Fruit fly (Drosophila melanogaster): ENCODE results near the gene CG4098.

Gene CG4098

DNA sequence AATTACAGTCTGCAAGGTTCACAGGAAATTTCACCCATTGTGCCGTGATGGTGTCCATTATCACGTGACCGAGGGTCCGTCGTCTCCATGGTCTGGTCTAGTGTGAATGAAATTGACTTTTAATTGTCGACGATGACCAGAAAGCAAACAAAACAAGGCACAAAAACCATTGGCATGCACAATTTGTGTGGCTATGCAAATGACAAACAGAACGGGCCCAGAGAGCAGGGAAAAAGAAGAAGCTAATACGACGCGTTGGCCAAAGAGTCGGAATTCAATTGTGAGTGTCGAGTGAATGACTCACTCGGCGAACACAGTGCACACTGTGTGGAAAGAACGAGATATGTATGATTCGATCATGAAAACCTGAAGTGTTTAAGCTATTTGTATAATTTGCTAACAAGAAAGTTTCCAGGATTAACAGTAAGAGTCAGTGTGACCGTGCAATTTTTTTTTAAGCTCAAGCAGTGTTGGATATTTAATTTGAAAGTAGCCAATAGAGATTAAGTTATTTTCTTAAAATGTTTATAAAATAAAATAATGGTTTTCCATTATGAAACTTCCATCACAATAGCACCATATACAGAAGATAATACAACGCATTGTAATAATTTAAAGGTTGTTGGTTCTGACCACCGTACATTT is 26.5 kb upstream of the CG4098 start:
- TF ChIP-seq CG4707 (GFP tag; optimal IDR thresholded peaks at IDR 0.05) (no peak), E2f2 (GFP tag; IDR thresholded peaks at IDR 0.05) (no peak), CG31441 (GFP tag; IDR thresholded peaks at IDR 0.05) (peak; percentile 55), CG17385 (GFP tag; optimal IDR thresholded peaks at IDR 0.05) (peak; percentile 39), salm (tag; optimal IDR thresholded peaks at IDR 0.05) (no peak), Aef1 (GFP tag; IDR thresholded peaks at IDR 0.05) (no peak), Xrp1 (GFP tag; IDR thresholded peaks at IDR 0.05) (no peak), otp (GFP tag; IDR thresholded peaks at IDR 0.05) (no peak), trem (tag; optimal IDR thresholded peaks at IDR 0.05) (peak; percentile 6), Meics (GFP tag; optimal IDR thresholded peaks at IDR 0.05) (peak; percentile 4), CG6683 (GFP tag; optimal IDR thresholded peaks at IDR 0.05) (no peak), slp2 (GFP tag; optimal IDR thresholded peaks at IDR 0.05) (no peak), CG10274 (GFP tag; optimal IDR thresholded peaks at IDR 0.05) (no peak), Dip2 (GFP tag; IDR thresholded peaks at IDR 0.05) (no peak), CG14965 (GFP tag; optimal IDR thresholded peaks at IDR 0.05; ENCODE audit: borderline replicate concordance) (no peak), grau (tag; optimal IDR thresholded peaks at IDR 0.05) (peak; percentile 81), Bgb (GFP tag; IDR thresholded peaks at IDR 0.05; ENCODE audit: partially characterized antibody) (no peak), CG10366 (GFP tag; IDR thresholded peaks at IDR 0.05) (peak; percentile 23; the same call in 1 of the 2 replicates), knrl (GFP tag; IDR thresholded peaks at IDR 0.05; ENCODE audit: partially characterized antibody) (no peak), Deaf1 (tag; optimal IDR thresholded peaks at IDR 0.05) (no peak), Hmr (GFP tag; optimal IDR thresholded peaks at IDR 0.05) (no peak), ci (GFP tag; IDR thresholded peaks at IDR 0.05) (no peak), br (optimal IDR thresholded peaks at IDR 0.05) (no peak), Hr3 (GFP tag; optimal IDR thresholded peaks at IDR 0.05) (peak; percentile 19), gsb-n (tag; optimal IDR thresholded peaks at IDR 0.05) (peak; percentile 10), zen2 (GFP tag; IDR thresholded peaks at IDR 0.05; ENCODE audit: partially characterized antibody) (no peak), cato (GFP tag; optimal IDR thresholded peaks at IDR 0.05; ENCODE audit: borderline replicate concordance) (no peak), CG9215 (GFP tag; IDR thresholded peaks at IDR 0.05) (no peak), lmd (GFP tag; IDR thresholded peaks at IDR 0.05) (0 out of 2 replicates have a peak, but pooled peaks have one; percentile 13), ewg (GFP tag; optimal IDR thresholded peaks at IDR 0.05) (no peak), CG3995 (GFP tag; optimal IDR thresholded peaks at IDR 0.05) (no peak), danr (GFP tag; IDR thresholded peaks at IDR 0.05) (no peak), unpg (GFP tag; optimal IDR thresholded peaks at IDR 0.05) (peak; percentile 27), sens-2 (GFP tag; IDR thresholded peaks at IDR 0.05) (no peak), inv (GFP tag; IDR thresholded peaks at IDR 0.05; ENCODE audit: partially characterized antibody) (no peak), caup (GFP tag; optimal IDR thresholded peaks at IDR 0.05; ENCODE audit: severe bottlenecking) (no peak), Hr78 (GFP tag; optimal IDR thresholded peaks at IDR 0.05) (no peak), CG14014 (GFP tag; IDR thresholded peaks at IDR 0.05) (no peak), CG2875 (GFP tag; optimal IDR thresholded peaks at IDR 0.05) (peak; percentile 3), chif (GFP tag; optimal IDR thresholded peaks at IDR 0.05) (peak in 1 of 2 experiments; percentile 6), CG4424 (GFP tag; optimal IDR thresholded peaks at IDR 0.05) (peak; percentile 15), Myb (GFP tag; optimal IDR thresholded peaks at IDR 0.05) (no peak), gfzf (GFP tag; optimal IDR thresholded peaks at IDR 0.05) (no peak), eve (GFP tag; optimal IDR thresholded peaks at IDR 0.05) (peak in 1 of 2 experiments; percentile 7), CG11695 (GFP tag; IDR thresholded peaks at IDR 0.05) (no peak), Dip3 (GFP tag; optimal IDR thresholded peaks at IDR 0.05) (peak; percentile 11), unc-4 (GFP tag; IDR thresholded peaks at IDR 0.05; ENCODE audit: partially characterized antibody) (no peak), sima (GFP tag; optimal IDR thresholded peaks at IDR 0.05) (no peak), CG17802 (tag; optimal IDR thresholded peaks at IDR 0.05) (no peak), Spps (tag; optimal IDR thresholded peaks at IDR 0.05) (no peak), CTCF (GFP tag; optimal IDR thresholded peaks at IDR 0.05) (no peak)
